Worm (Caenorhabditis elegans) whole organism, L1 larva: ENCODE data around the gene inx-2.

Source experiments
- lin-13 ChIP-seq: fragments of 150-350 bp; optimal IDR thresholded peaks from 2 replicates; lab custom pipeline; 2014; ENCODE audit warnings: missing biosample characterization, missing genetic modification reagents, missing genetic modification characterization
- mep-1 ChIP-seq: fragments of 150-350 bp; optimal IDR thresholded peaks from 2 replicates; lab custom pipeline; 2014; ENCODE audit warnings: missing biosample characterization, missing genetic modification characterization
- nhr-28 ChIP-seq: fragments of 150-350 bp; optimal IDR thresholded peaks from 2 replicates; lab custom pipeline; 2014; ENCODE audit warnings: missing biosample characterization, missing genetic modification characterization
- pqm-1 ChIP-seq: sonication (generic microtip); optimal IDR thresholded peaks from 3 replicates; lab custom pipeline; 2017; ENCODE audit warnings: missing biosample characterization, missing genetic modification characterization
- zip-4 ChIP-seq: fragments of 200-800 bp; sonication (Bioruptor generic); optimal IDR thresholded peaks from 2 replicates; lab custom pipeline; 2018; ENCODE audit warnings: mild to moderate bottlenecking, missing genetic modification characterization, moderate library complexity, missing compliant biosample characterization
- ztf-4 ChIP-seq: fragments of 150-350 bp; optimal IDR thresholded peaks from 2 replicates; lab custom pipeline; 2014; ENCODE audit warnings: missing biosample characterization, missing genetic modification characterization

DNA sequence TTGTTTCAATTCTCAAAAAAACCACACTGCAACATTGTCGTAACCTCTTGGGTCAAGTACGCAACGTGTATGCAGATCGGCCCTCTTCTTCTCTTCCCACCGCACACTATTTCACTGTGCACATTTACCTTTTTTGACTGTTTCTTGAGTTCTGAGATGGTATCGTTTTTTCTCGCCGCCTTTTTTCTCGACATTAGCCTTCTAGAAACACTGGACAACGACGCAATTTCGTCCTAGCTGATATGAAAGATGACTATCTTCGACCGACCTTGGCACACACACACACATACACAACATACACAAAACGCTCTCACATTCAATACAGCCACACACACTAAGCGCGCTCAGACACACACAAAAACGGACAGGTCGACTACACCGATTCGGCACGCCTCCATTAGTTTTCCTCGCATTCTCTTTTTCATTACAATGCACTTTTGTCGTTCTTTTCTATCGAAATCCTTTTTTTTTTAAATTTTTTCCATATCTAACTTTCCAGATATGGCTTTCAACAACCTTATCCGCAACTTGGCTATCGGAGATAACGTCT is 42.9 kb upstream of the inx-2 start, which contains the start of gene aco-1:
- TF ChIP-seq lin-13 (GFP tag; lab: Kevin White, UChicago) (no peak), ztf-4 (tag; lab: Kevin White, UChicago) (no peak), mep-1 (tag; lab: Kevin White, UChicago) (peak; percentile 50), nhr-28 (no peak), zip-4 (GFP tag; lab: Kevin White, UChicago) (no peak), pqm-1 (no peak)
